Fruit fly (Drosophila melanogaster) Kc167 (cell line): Measurements from ENCODE around the gene COX7AL2.

Experiments used
- Sin3A ChIP-seq: fragments of >200 bp; optimal IDR thresholded peaks from 2 replicates; lab custom pipeline; 2018; ENCODE audit warnings: missing external identifiers
- insv ChIP-seq: fragments of >200 bp; optimal IDR thresholded peaks from 3 replicates; lab custom pipeline; 2018; ENCODE audit warnings: missing external identifiers

DNA sequence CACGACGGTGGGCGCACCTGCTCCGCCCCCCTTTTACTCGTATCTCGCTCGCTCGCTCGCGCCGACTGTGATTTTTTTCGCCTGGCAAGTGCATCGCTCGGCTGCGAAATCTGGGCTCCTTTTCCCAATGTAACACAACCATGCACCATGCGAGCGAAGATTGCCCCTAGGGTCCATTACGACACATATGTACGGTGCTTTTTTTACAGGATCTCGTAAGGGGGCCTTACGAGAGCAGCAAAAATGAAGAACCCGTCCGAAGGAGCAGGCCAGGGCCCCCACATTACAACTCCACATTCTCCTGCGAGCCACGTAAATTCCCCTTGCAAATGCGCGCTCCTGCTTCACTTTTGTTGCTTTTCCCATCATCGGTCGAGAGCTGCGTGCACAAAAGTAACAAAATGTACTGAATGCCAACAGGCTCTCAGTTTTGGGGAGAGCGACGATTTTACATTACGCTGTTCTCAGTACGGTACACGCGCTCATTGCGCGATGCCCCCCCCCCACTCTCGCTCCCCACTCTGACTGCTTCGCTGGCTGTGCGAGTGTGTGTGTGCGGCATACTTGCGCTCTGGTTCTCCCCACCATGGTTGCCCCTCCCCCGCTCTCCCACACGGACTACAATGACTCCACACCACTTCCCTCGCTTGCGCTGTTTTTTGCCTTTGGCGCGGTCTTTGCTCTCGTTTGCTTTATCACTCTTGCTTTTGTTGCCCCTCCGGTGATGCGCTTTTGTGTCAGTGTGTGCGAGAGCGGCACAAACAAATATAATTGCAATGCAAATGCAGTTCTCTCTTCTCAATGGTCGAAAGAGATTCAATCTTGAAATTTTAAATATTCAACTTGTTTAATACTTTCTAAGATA is 5.4 kb upstream of the COX7AL2 start:
- TF ChIP-seq Sin3A (lab: Kevin White, UChicago) (no peak), insv (no peak)
